Worm (Caenorhabditis elegans) whole organism, L2 larva: ENCODE measurements around the gene spp-27.

Experiments
- alr-1 ChIP-seq: fragments of 150-350 bp; optimal IDR thresholded peaks from 2 replicates; lab custom pipeline; 2014; ENCODE audit warnings: missing biosample characterization, missing genetic modification characterization
- ama-1 ChIP-seq: fragments of 150-350 bp; optimal IDR thresholded peaks from 2 replicates; lab custom pipeline; 2018; ENCODE audit warnings: inconsistent platforms
- egl-27 ChIP-seq: sonication (generic microtip); optimal IDR thresholded peaks from 3 replicates; lab custom pipeline; 2017; ENCODE audit warnings: missing biosample characterization, missing genetic modification reagents, missing genetic modification characterization
- lin-39 ChIP-seq: fragments of 150-350 bp; optimal IDR thresholded peaks from 2 replicates; lab custom pipeline; 2014; ENCODE audit warnings: missing biosample characterization, missing genetic modification reagents, missing genetic modification characterization
- lsy-2 ChIP-seq, 2 experiments: fragments of 150-350 bp in 1 of 2; sonication (generic microtip) in 1 of 2; optimal IDR thresholded peaks; 2 replicates each; lab custom pipeline; 2014 to 2017; ENCODE audit warnings: missing biosample characterization in 2 of 2, missing genetic modification characterization in 2 of 2
- mbf-1 ChIP-seq: sonication (generic microtip); optimal IDR thresholded peaks from 2 replicates; lab custom pipeline; 2017; ENCODE audit warnings: missing biosample characterization, missing genetic modification characterization
- skn-1 ChIP-seq: sonication (generic microtip); optimal IDR thresholded peaks from 2 replicates; lab custom pipeline; 2017; ENCODE audit warnings: missing biosample characterization, missing genetic modification characterization
- unc-62 ChIP-seq: fragments of 150-350 bp; optimal IDR thresholded peaks from 2 replicates; lab custom pipeline; 2014; ENCODE audit warnings: missing biosample characterization, missing genetic modification reagents, missing genetic modification characterization
- zag-1 ChIP-seq: fragments of 150-350 bp; optimal IDR thresholded peaks from 2 replicates; lab custom pipeline; 2014; ENCODE audit warnings: missing biosample characterization, missing genetic modification characterization

ce11 chrV:6593700-6594244 lies 36.8 kb upstream of the spp-27 start, which contains the start of gene hcp-1:
- TF ChIP-seq unc-62 (GFP tag; lab: Kevin White, UChicago) (no peak), lsy-2 (tag; optimal IDR thresholded peaks at IDR 0.05; lab: Kevin White, UChicago) (no peak), skn-1 (tag; lab: Kevin White, UChicago) (no peak), ama-1 (lab: Kevin White, UChicago) (no peak), lin-39 (tag; lab: Kevin White, UChicago) (no peak), zag-1 (tag; lab: Kevin White, UChicago) (no peak), egl-27 (no peak), alr-1 (tag; lab: Kevin White, UChicago) (no peak), mbf-1 (tag; lab: Kevin White, UChicago) (no peak)
